Fruit fly (Drosophila melanogaster) whole organism, adult: Measurements from ENCODE around the gene Sfp24Ba.

ENCODE experiments used
- CG11617 ChIP-seq: fragments of 200-800 bp; sonication (Bioruptor generic); optimal IDR thresholded peaks from 2 replicates; lab custom pipeline; 2017; ENCODE audit warnings: mild to moderate bottlenecking, missing biosample characterization, missing genetic modification reagents, missing genetic modification characterization
- CG12768 ChIP-seq: fragments of 200-800 bp; sonication (Bioruptor generic); optimal IDR thresholded peaks from 2 replicates; lab custom pipeline; 2017; ENCODE audit warnings: missing biosample characterization, missing genetic modification characterization, mild to moderate bottlenecking, moderate library complexity, missing genetic modification reagents
- CG14711 ChIP-seq: fragments of 200-800 bp; sonication (Bioruptor generic); optimal IDR thresholded peaks from 2 replicates; lab custom pipeline; 2018; ENCODE audit warnings: missing biosample characterization, mild to moderate bottlenecking, missing genetic modification characterization, moderate library complexity
- CG1620 ChIP-seq: fragments of 200-800 bp; sonication (Bioruptor generic); optimal IDR thresholded peaks from 2 replicates; lab custom pipeline; 2016; ENCODE audit warnings: missing biosample characterization, missing genetic modification characterization
- CG33017 ChIP-seq: fragments of 200-800 bp; sonication (Bioruptor generic); optimal IDR thresholded peaks from 2 replicates; lab custom pipeline; 2018; ENCODE audit warnings: missing biosample characterization, mild to moderate bottlenecking, missing genetic modification characterization, moderate library complexity
- CG5204 ChIP-seq: fragments of 200-800 bp; sonication (Bioruptor generic); optimal IDR thresholded peaks from 2 replicates; lab custom pipeline; 2016; ENCODE audit warnings: missing biosample characterization, missing genetic modification characterization
- CG7045 ChIP-seq: fragments of 200-800 bp; sonication (Bioruptor generic); optimal IDR thresholded peaks from 2 replicates; lab custom pipeline; 2017; ENCODE audit warnings: missing biosample characterization, mild to moderate bottlenecking, missing genetic modification characterization
- CG7101 ChIP-seq: fragments of 200-800 bp; sonication (Bioruptor generic); optimal IDR thresholded peaks from 2 replicates; lab custom pipeline; 2018; ENCODE audit warnings: missing biosample characterization, mild to moderate bottlenecking, missing genetic modification characterization, moderate library complexity
- Clk ChIP-seq: fragments of 200-800 bp; sonication (Bioruptor generic); optimal IDR thresholded peaks from 2 replicates; lab custom pipeline; 2017; ENCODE audit warnings: missing biosample characterization, missing genetic modification characterization
- Crg-1 ChIP-seq: fragments of 200-800 bp; sonication (Bioruptor generic); optimal IDR thresholded peaks from 2 replicates; lab custom pipeline; 2016; ENCODE audit warnings: missing biosample characterization, missing genetic modification characterization
- Hr96 ChIP-seq: fragments of 200-800 bp; sonication (Bioruptor generic); optimal IDR thresholded peaks from 2 replicates; lab custom pipeline; 2016; ENCODE audit warnings: missing biosample characterization, missing genetic modification characterization
- Mnt ChIP-seq: fragments of 200-800 bp; sonication (Bioruptor generic); optimal IDR thresholded peaks from 2 replicates; lab custom pipeline; 2016; ENCODE audit warnings: missing biosample characterization, mild to moderate bottlenecking, missing genetic modification characterization
- bab1 ChIP-seq: fragments of 200-800 bp; sonication (Bioruptor generic); optimal IDR thresholded peaks from 3 replicates; lab custom pipeline; 2019; ENCODE audit warnings: missing biosample characterization, mild to moderate bottlenecking, missing genetic modification characterization, moderate library complexity
- cic ChIP-seq: fragments of 200-800 bp; sonication (Bioruptor generic); optimal IDR thresholded peaks from 2 replicates; lab custom pipeline; 2017; ENCODE audit warnings: missing biosample characterization, mild to moderate bottlenecking, missing genetic modification characterization, moderate library complexity
- cnc ChIP-seq, 2 experiments: fragments of >200 bp; optimal IDR thresholded peaks; 2 replicates each; lab custom pipeline; 2017
- kay ChIP-seq: fragments of 200-800 bp; sonication (Bioruptor generic); peaks from one replicate; lab custom pipeline; 2016; ENCODE audit warnings: missing biosample characterization, missing genetic modification characterization, borderline replicate concordance
- ovo ChIP-seq: fragments of 200-800 bp; sonication (Bioruptor generic); optimal IDR thresholded peaks from 2 replicates; lab custom pipeline; 2016; ENCODE audit warnings: missing biosample characterization, missing genetic modification characterization
- pad ChIP-seq: fragments of 200-800 bp; sonication (Bioruptor generic); optimal IDR thresholded peaks from 3 replicates; lab custom pipeline; 2017; ENCODE audit warnings: missing biosample characterization, missing genetic modification characterization, mild to moderate bottlenecking, moderate library complexity, missing genetic modification reagents
- tj ChIP-seq: fragments of 200-800 bp; sonication (Bioruptor generic); optimal IDR thresholded peaks from 3 replicates; lab custom pipeline; 2017; ENCODE audit warnings: missing biosample characterization, mild to moderate bottlenecking, missing genetic modification characterization, moderate library complexity
- toe ChIP-seq: fragments of 200-800 bp; sonication (Bioruptor generic); optimal IDR thresholded peaks from 2 replicates; lab custom pipeline; 2016; ENCODE audit warnings: missing biosample characterization, missing genetic modification characterization

Sfp24Ba gene

DNA sequence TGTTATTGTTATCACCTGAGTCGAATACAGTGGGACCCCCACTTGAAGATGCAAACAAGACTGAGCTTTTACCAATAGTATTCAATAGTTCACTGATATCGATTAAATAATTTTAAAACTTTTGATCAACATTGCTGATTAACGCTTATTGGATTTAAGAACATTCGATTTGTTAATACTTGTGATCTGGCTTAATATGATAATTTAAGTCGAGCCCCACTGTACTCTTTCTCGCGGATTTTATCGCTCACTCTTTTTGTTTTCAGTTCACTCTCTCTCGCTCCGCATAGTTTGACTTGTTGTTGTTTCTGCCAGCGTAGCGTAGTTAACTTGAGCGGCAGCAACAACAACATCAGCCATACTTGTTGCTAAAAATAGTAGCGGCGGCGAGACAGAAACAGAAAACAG lies 12.6 kb downstream of the Sfp24Ba start:
- TF ChIP-seq kay (GFP tag; lab: Kevin White, UChicago) (peak; percentile 98), Hr96 (GFP tag; lab: Kevin White, UChicago) (peak; percentile 99), CG7045 (GFP tag; lab: Kevin White, UChicago) (peak; percentile 98), Clk (GFP tag; lab: Kevin White, UChicago) (peak; percentile 97), tj (GFP tag; lab: Kevin White, UChicago) (peak; percentile 90), ovo (peak; percentile 95), Crg-1 (GFP tag; lab: Kevin White, UChicago) (peak; percentile 98), cnc (optimal IDR thresholded peaks at IDR 0.05; lab: Kevin White, UChicago) (no peak), CG1620 (peak; percentile 98), cic (GFP tag; lab: Kevin White, UChicago) (peak; percentile 93), CG7101 (tag; lab: Kevin White, UChicago) (peak; percentile 99), CG12768 (GFP tag; lab: Kevin White, UChicago) (peak; percentile 99), bab1 (GFP tag; lab: Kevin White, UChicago) (peak; percentile 99), CG5204 (GFP tag; lab: Kevin White, UChicago) (peak; percentile 98), pad (GFP tag; lab: Kevin White, UChicago) (peak; percentile 92), CG11617 (GFP tag; lab: Kevin White, UChicago) (peak; percentile 99), CG14711 (tag; lab: Kevin White, UChicago) (peak; percentile 96), toe (GFP tag; lab: Kevin White, UChicago) (peak; percentile 98), CG33017 (tag; lab: Kevin White, UChicago) (peak; percentile 99), Mnt (GFP tag; lab: Kevin White, UChicago) (peak; percentile 96)

DNA sequence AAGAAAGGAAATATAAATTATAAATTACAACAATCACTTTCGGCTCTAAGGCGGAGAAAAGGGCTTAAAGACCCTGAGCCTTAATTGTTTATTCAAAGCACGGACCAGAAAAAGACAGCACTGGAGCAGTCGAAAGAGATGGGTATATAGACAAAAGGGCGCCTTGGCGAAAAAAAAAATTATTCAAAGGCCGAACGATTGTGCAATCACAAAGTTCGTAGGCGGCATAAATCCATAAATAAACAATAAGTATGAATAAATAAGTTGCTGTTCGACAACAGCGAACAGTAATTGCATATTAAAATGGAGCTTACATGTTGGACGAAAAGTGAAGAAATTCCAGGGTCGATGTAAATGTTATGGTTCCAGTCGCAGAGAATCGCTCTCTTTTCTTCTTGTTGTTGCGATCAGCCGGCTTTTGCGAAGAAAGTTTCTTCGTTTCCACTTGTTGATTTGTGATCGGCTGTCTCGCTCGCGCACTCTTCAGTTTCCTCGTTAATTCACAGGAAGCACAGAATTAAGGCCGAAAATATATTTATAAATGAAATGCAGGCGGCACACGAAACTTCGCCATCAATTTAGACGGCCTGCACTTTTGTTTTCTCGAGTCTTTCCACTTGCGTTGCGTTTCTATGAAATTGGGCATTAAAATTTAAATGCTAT lies 13.3 kb downstream of the Sfp24Ba start:
- TF ChIP-seq bab1 (GFP tag; lab: Kevin White, UChicago) (no peak), pad (GFP tag; lab: Kevin White, UChicago) (no peak), CG5204 (GFP tag; lab: Kevin White, UChicago) (no peak), CG11617 (GFP tag; lab: Kevin White, UChicago) (no peak), CG1620 (no peak), CG33017 (tag; lab: Kevin White, UChicago) (no peak), tj (GFP tag; lab: Kevin White, UChicago) (no peak), Crg-1 (GFP tag; lab: Kevin White, UChicago) (no peak), CG7045 (GFP tag; lab: Kevin White, UChicago) (no peak), cic (GFP tag; lab: Kevin White, UChicago) (no peak), CG7101 (tag; lab: Kevin White, UChicago) (no peak), cnc (optimal IDR thresholded peaks at IDR 0.05; lab: Kevin White, UChicago) (no peak), CG12768 (GFP tag; lab: Kevin White, UChicago) (no peak), CG14711 (tag; lab: Kevin White, UChicago) (no peak), toe (GFP tag; lab: Kevin White, UChicago) (no peak), kay (GFP tag; lab: Kevin White, UChicago) (no peak), Clk (GFP tag; lab: Kevin White, UChicago) (no peak)

DNA sequence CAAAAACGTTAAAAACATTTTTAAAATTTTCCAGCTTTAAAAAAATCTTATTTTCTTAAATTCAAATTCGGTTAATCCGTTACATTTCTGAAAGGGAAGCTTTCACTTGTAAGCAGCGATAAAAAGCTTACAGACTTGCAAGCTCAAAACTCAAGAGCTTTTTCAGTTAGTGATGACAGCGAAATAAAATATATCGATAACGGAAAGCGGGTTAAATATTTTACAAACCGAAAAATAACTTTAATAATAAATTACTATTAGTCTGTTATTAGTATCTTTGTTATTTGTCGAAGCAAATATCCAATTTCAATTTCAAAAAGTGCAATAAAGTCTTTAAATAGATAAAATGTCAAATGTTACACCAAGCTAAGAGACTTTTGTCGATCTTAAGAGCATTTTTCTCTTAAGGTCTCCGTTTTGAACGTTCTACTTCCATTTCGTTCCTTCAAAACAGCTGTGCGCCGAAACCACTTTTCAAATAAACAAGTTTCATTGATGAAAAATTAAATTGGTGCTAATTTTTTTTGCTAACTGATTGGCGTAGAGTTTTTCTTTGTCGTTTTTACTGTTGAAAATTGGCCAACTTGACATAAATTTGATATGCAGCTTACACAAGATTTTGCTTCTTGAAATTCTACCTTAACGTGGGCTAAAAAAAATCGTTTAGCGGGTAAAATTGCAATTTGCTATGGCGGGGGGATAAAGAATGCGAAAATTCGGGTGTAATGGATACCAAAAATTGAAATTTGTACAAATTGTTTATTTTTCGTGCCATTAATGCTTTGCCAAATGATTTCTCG lies 20.0 kb downstream of the Sfp24Ba start:
- TF ChIP-seq ovo (no peak), CG11617 (GFP tag; lab: Kevin White, UChicago) (no peak), CG12768 (GFP tag; lab: Kevin White, UChicago) (no peak), tj (GFP tag; lab: Kevin White, UChicago) (peak; percentile 92), CG7045 (GFP tag; lab: Kevin White, UChicago) (no peak), CG1620 (no peak), toe (GFP tag; lab: Kevin White, UChicago) (no peak), CG7101 (tag; lab: Kevin White, UChicago) (peak; percentile 38), bab1 (GFP tag; lab: Kevin White, UChicago) (no peak), CG14711 (tag; lab: Kevin White, UChicago) (no peak), CG33017 (tag; lab: Kevin White, UChicago) (no peak), Hr96 (GFP tag; lab: Kevin White, UChicago) (no peak), Crg-1 (GFP tag; lab: Kevin White, UChicago) (no peak), kay (GFP tag; lab: Kevin White, UChicago) (peak; percentile 93), cic (GFP tag; lab: Kevin White, UChicago) (no peak), Mnt (GFP tag; lab: Kevin White, UChicago) (no peak), cnc (optimal IDR thresholded peaks at IDR 0.05; lab: Kevin White, UChicago) (no peak), Clk (GFP tag; lab: Kevin White, UChicago) (no peak), pad (GFP tag; lab: Kevin White, UChicago) (no peak), CG5204 (GFP tag; lab: Kevin White, UChicago) (no peak)

DNA sequence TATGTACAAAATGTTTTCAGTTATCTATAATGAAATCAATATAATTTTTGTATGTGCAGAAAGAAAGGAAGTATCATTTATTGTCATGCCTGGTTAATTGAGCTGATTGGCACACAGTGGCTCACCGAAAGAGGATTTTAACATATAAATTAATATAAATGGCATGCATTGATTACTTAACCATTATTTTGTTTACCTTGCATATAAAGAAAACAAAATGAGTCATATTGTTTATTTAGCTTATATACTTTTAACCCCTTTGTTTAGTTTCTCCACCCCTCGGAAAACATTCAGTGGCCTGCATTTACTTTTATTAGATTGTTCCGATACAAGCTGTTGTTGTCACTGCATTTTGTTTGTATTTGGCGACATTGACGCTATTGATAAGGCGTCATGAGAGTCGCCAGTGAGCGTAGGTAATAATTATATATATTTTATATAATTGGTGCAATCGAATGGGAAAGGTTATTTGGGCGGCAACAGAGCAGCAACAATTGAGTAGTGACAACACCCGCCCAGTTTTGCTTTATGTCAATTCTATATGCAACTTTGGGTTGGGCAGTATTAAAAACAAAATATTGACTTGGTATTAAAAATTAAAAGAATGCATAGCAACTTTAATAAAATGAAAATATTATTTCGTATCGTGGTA lies 20.7 kb downstream of the Sfp24Ba start:
- no peak for TF ChIP-seq cnc (optimal IDR thresholded peaks at IDR 0.05; lab: Kevin White, UChicago)
- TF ChIP-seq Crg-1 (GFP tag; lab: Kevin White, UChicago), result peak; percentile 85
- TF ChIP-seq CG12768 (GFP tag; lab: Kevin White, UChicago), result peak; percentile 92
- TF ChIP-seq CG14711 (tag; lab: Kevin White, UChicago), result peak; percentile 87
- peak; percentile 80 for TF ChIP-seq Mnt (GFP tag; lab: Kevin White, UChicago)
- peak; percentile 96 for TF ChIP-seq CG7101 (tag; lab: Kevin White, UChicago)
- TF ChIP-seq CG11617 (GFP tag; lab: Kevin White, UChicago), result peak; percentile 87
- peak; percentile 39 for TF ChIP-seq bab1 (GFP tag; lab: Kevin White, UChicago)
- TF ChIP-seq CG7045 (GFP tag; lab: Kevin White, UChicago), result peak; percentile 85
- peak; percentile 59 for TF ChIP-seq CG1620
- peak; percentile 89 for TF ChIP-seq CG5204 (GFP tag; lab: Kevin White, UChicago)
- TF ChIP-seq kay (GFP tag; lab: Kevin White, UChicago), result peak; percentile 84
- TF ChIP-seq Hr96 (GFP tag; lab: Kevin White, UChicago), result no peak
- TF ChIP-seq Clk (GFP tag; lab: Kevin White, UChicago), result peak; percentile 76
- TF ChIP-seq toe (GFP tag; lab: Kevin White, UChicago), result peak; percentile 21
- peak; percentile 69 for TF ChIP-seq tj (GFP tag; lab: Kevin White, UChicago)
- peak; percentile 81 for TF ChIP-seq pad (GFP tag; lab: Kevin White, UChicago)
- peak; percentile 89 for TF ChIP-seq cic (GFP tag; lab: Kevin White, UChicago)
- TF ChIP-seq ovo, result peak; percentile 2
- TF ChIP-seq CG33017 (tag; lab: Kevin White, UChicago), result peak; percentile 94
